Worm (Caenorhabditis elegans) whole organism, L4 larva: ENCODE measurements around the gene F39F10.5.
"Not testable (repeated sequence)": the region's sequence is repeated elsewhere in the genome, so short reads cannot be mapped to it uniquely, and the experiment has no call there.

Experiments used
- F10B5.3 ChIP-seq: sonication (generic microtip); optimal IDR thresholded peaks from 2 replicates; lab custom pipeline; 2016; ENCODE audit warnings: mild to moderate bottlenecking, missing genetic modification characterization, missing compliant biosample characterization
- R02D3.7 ChIP-seq: fragments of 150-350 bp; sonication (generic microtip); optimal IDR thresholded peaks from 3 replicates; lab custom pipeline; 2014; ENCODE audit warnings: missing biosample characterization, missing genetic modification characterization
- T26A8.4 ChIP-seq: fragments of 200-800 bp; sonication (Bioruptor generic); IDR thresholded peaks from 2 replicates; pipeline ENCODE4 v1.3.6; 2022; ENCODE audit warnings: missing genetic modification characterization, missing compliant biosample characterization
- Y48G9A.11 ChIP-seq: fragments of 200-800 bp; sonication (Bioruptor generic); IDR thresholded peaks from 2 replicates; pipeline ENCODE4 v1.3.6; 2022; ENCODE audit warnings: missing genetic modification reagents, missing genetic modification characterization, missing compliant biosample characterization
- ZK546.5 ChIP-seq, 2 experiments: sonication (generic microtip); optimal IDR thresholded peaks; 2 replicates each; lab custom pipeline; 2017; ENCODE audit warnings: missing biosample characterization in 2 of 2, missing genetic modification characterization in 2 of 2
- aly-2 ChIP-seq: sonication (generic microtip); optimal IDR thresholded peaks from 2 replicates; lab custom pipeline; 2018; ENCODE audit warnings: missing biosample characterization, missing genetic modification characterization
- ama-1 ChIP-seq: fragments of 150-350 bp; optimal IDR thresholded peaks from 2 replicates; lab custom pipeline; 2014; ENCODE audit warnings: inconsistent platforms, mixed read lengths
- arid-1 ChIP-seq: fragments of 200-800 bp; sonication (Bioruptor generic); conservative IDR thresholded peaks from 2 replicates; pipeline ENCODE4 v1.3.6; 2022; ENCODE audit warnings: missing genetic modification reagents, missing genetic modification characterization, missing compliant biosample characterization
- ceh-20 ChIP-seq: fragments of 200-800 bp; sonication (Bioruptor generic); IDR thresholded peaks from 2 replicates; pipeline ENCODE4 v1.3.6; 2022; ENCODE audit warnings: missing genetic modification reagents, missing genetic modification characterization, missing compliant biosample characterization
- ceh-28 ChIP-seq: fragments of 150-350 bp; optimal IDR thresholded peaks from 2 replicates; lab custom pipeline; 2014; ENCODE audit warnings: missing biosample characterization, missing genetic modification reagents, missing genetic modification characterization
- ceh-32 ChIP-seq: sonication (generic microtip); optimal IDR thresholded peaks from 2 replicates; lab custom pipeline; 2016; ENCODE audit warnings: mild to moderate bottlenecking, missing genetic modification characterization, missing compliant biosample characterization; ENCODE audit not compliant: poor library complexity
- ceh-44 ChIP-seq: fragments of 200-800 bp; sonication (Bioruptor generic); IDR thresholded peaks from 2 replicates; pipeline ENCODE4 v1.3.6; 2022; ENCODE audit warnings: missing genetic modification reagents, missing genetic modification characterization, missing compliant biosample characterization
- cey-2 ChIP-seq: sonication (generic microtip); optimal IDR thresholded peaks from 3 replicates; lab custom pipeline; 2017; ENCODE audit warnings: missing genetic modification characterization, mild to moderate bottlenecking, missing compliant biosample characterization, antibody characterized with exemption, borderline replicate concordance; ENCODE audit not compliant: insufficient read depth
- ctbp-1 ChIP-seq: fragments of 200-800 bp; sonication (Bioruptor generic); IDR thresholded peaks from 2 replicates; pipeline ENCODE4 v1.3.6; 2022; ENCODE audit warnings: missing genetic modification reagents, missing genetic modification characterization, missing compliant biosample characterization
- daf-16 ChIP-seq, 3 experiments: sonication (generic microtip); optimal IDR thresholded peaks; 2 replicates each; lab custom pipeline; 2016 to 2017; ENCODE audit warnings: missing genetic modification characterization in 3 of 3, missing genetic modification reagents in 3 of 3, mild to moderate bottlenecking in 2 of 3, missing compliant biosample characterization in 2 of 3, missing biosample characterization in 1 of 3, moderate library complexity in 1 of 3
- daf-8 ChIP-seq: fragments of 200-800 bp; sonication (Bioruptor generic); IDR thresholded peaks from 2 replicates; pipeline ENCODE4 v1.3.6; 2022; ENCODE audit warnings: missing genetic modification characterization, missing compliant biosample characterization
- dmd-8 ChIP-seq: fragments of 200-800 bp; sonication (Bioruptor generic); IDR thresholded peaks from 2 replicates; pipeline ENCODE4 v1.3.6; 2022; ENCODE audit warnings: missing genetic modification characterization, missing compliant biosample characterization
- dmd-9 ChIP-seq: fragments of 200-800 bp; sonication (Bioruptor generic); IDR thresholded peaks from 2 replicates; pipeline ENCODE4 v1.3.6; 2022; ENCODE audit warnings: missing genetic modification reagents, missing genetic modification characterization, missing compliant biosample characterization
- dve-1 ChIP-seq: sonication (generic microtip); optimal IDR thresholded peaks from 2 replicates; lab custom pipeline; 2017; ENCODE audit warnings: antibody characterized with exemption, mild to moderate bottlenecking, missing genetic modification characterization, missing compliant biosample characterization; ENCODE audit not compliant: insufficient read depth
- fos-1 ChIP-seq: fragments of 150-350 bp; optimal IDR thresholded peaks from 2 replicates; lab custom pipeline; 2014; ENCODE audit warnings: missing biosample characterization, missing genetic modification characterization
- hif-1 ChIP-seq, 2 experiments: sonication (generic microtip); optimal IDR thresholded peaks; 2 replicates each; lab custom pipeline; 2016 to 2017; ENCODE audit warnings: missing compliant biosample characterization in 2 of 2, missing genetic modification characterization in 2 of 2, missing genetic modification reagents in 2 of 2, missing genotype in 2 of 2, mild to moderate bottlenecking in 1 of 2
- hlh-30 ChIP-seq: sonication (generic microtip); optimal IDR thresholded peaks from 2 replicates; lab custom pipeline; 2017; ENCODE audit warnings: antibody characterized with exemption, mild to moderate bottlenecking, missing genetic modification characterization, missing compliant biosample characterization; ENCODE audit not compliant: insufficient read depth
- hmg-1.1 ChIP-seq: fragments of 200-800 bp; sonication (Bioruptor generic); IDR thresholded peaks from 2 replicates; pipeline ENCODE4 v1.3.6; 2022; ENCODE audit warnings: missing genetic modification reagents, missing genetic modification characterization, missing compliant biosample characterization
- lin-13 ChIP-seq: fragments of 150-350 bp; optimal IDR thresholded peaks from 2 replicates; lab custom pipeline; 2014; ENCODE audit warnings: missing biosample characterization, missing genetic modification reagents, missing genetic modification characterization
- lin-39 ChIP-seq: fragments of 150-350 bp; optimal IDR thresholded peaks from 2 replicates; lab custom pipeline; 2014; ENCODE audit warnings: missing biosample characterization, missing genetic modification reagents, missing genetic modification characterization
- lir-3 ChIP-seq: sonication (generic microtip); optimal IDR thresholded peaks from 2 replicates; lab custom pipeline; 2016; ENCODE audit warnings: mild to moderate bottlenecking, missing genetic modification characterization, missing compliant biosample characterization
- madf-9 ChIP-seq: fragments of 200-800 bp; sonication (Bioruptor generic); conservative IDR thresholded peaks from 2 replicates; pipeline ENCODE4 v1.3.6; 2022; ENCODE audit warnings: missing genetic modification reagents, missing genetic modification characterization, missing compliant biosample characterization
- mep-1 ChIP-seq: fragments of 150-350 bp; sonication (generic microtip); optimal IDR thresholded peaks from 3 replicates; lab custom pipeline; 2014; ENCODE audit warnings: missing biosample characterization, missing genetic modification characterization
- mes-2 ChIP-seq: sonication (generic microtip); optimal IDR thresholded peaks from 2 replicates; lab custom pipeline; 2016; ENCODE audit warnings: missing genotype, mild to moderate bottlenecking, missing genetic modification characterization, missing compliant biosample characterization; ENCODE audit not compliant: poor library complexity, severe bottlenecking
- mxl-3 ChIP-seq: fragments of 200-800 bp; sonication (Bioruptor generic); optimal IDR thresholded peaks from 2 replicates; lab custom pipeline; 2018; ENCODE audit warnings: mild to moderate bottlenecking, missing genetic modification characterization, missing compliant biosample characterization
- nhr-10 ChIP-seq: fragments of 150-350 bp; optimal IDR thresholded peaks from 2 replicates; lab custom pipeline; 2014; ENCODE audit warnings: missing biosample characterization, missing genetic modification characterization
- nhr-11 ChIP-seq: fragments of 150-350 bp; optimal IDR thresholded peaks from 2 replicates; lab custom pipeline; 2014; ENCODE audit warnings: missing biosample characterization, missing genetic modification characterization
- nhr-111 ChIP-seq: fragments of 200-800 bp; sonication (Bioruptor generic); optimal IDR thresholded peaks from 2 replicates; lab custom pipeline; 2018; ENCODE audit warnings: mild to moderate bottlenecking, missing genetic modification characterization, missing compliant biosample characterization
- nhr-25 ChIP-seq: sonication (generic microtip); optimal IDR thresholded peaks from 2 replicates; lab custom pipeline; 2017; ENCODE audit warnings: missing genetic modification characterization, mild to moderate bottlenecking, missing compliant biosample characterization, antibody characterized with exemption, moderate library complexity, borderline replicate concordance; ENCODE audit not compliant: insufficient read depth
- nhr-28 ChIP-seq: fragments of 150-350 bp; optimal IDR thresholded peaks from 2 replicates; lab custom pipeline; 2014; ENCODE audit warnings: missing biosample characterization, missing genetic modification characterization
- nhr-48 ChIP-seq: sonication (generic microtip); optimal IDR thresholded peaks from 2 replicates; lab custom pipeline; 2016; ENCODE audit warnings: mild to moderate bottlenecking, missing genetic modification characterization, missing compliant biosample characterization
- php-3 ChIP-seq: fragments of 200-800 bp; sonication (Bioruptor generic); IDR thresholded peaks from 2 replicates; pipeline ENCODE4 v1.3.6; 2022; ENCODE audit warnings: missing genetic modification reagents, missing genetic modification characterization, missing compliant biosample characterization
- set-16 ChIP-seq: fragments of 200-800 bp; sonication (Bioruptor generic); IDR thresholded peaks from 2 replicates; pipeline ENCODE4 v1.3.6; 2022; ENCODE audit warnings: missing genetic modification reagents, missing genetic modification characterization, missing compliant biosample characterization
- skn-1 ChIP-seq: fragments of 150-350 bp; optimal IDR thresholded peaks from 2 replicates; lab custom pipeline; 2014; ENCODE audit warnings: missing biosample characterization, missing genetic modification characterization
- spr-1 ChIP-seq: sonication (generic microtip); optimal IDR thresholded peaks from 2 replicates; lab custom pipeline; 2016; ENCODE audit warnings: mild to moderate bottlenecking, missing genetic modification characterization, missing compliant biosample characterization
- spr-3 ChIP-seq: fragments of 200-800 bp; sonication (Bioruptor generic); optimal IDR thresholded peaks from 2 replicates; lab custom pipeline; 2018; ENCODE audit warnings: mild to moderate bottlenecking, missing genetic modification characterization, missing compliant biosample characterization
- tra-1 ChIP-seq: fragments of 200-800 bp; sonication (Bioruptor generic); IDR thresholded peaks from 2 replicates; pipeline ENCODE4 v1.3.6; 2022; ENCODE audit warnings: missing genetic modification reagents, missing genetic modification characterization, missing compliant biosample characterization
- vab-7 ChIP-seq: fragments of 200-800 bp; sonication (Bioruptor generic); IDR thresholded peaks from 2 replicates; pipeline ENCODE4 v1.3.6; 2022; ENCODE audit warnings: missing genetic modification reagents, missing genetic modification characterization, missing compliant biosample characterization
- zip-11 ChIP-seq: fragments of 200-800 bp; sonication (Bioruptor generic); IDR thresholded peaks from 2 replicates; pipeline ENCODE4 v1.3.6; 2022; ENCODE audit warnings: missing genetic modification characterization, missing compliant biosample characterization
- zip-2 ChIP-seq: fragments of 150-350 bp; optimal IDR thresholded peaks from 2 replicates; lab custom pipeline; 2014; ENCODE audit warnings: missing biosample characterization, missing genetic modification characterization

The F39F10.5 gene

DNA sequence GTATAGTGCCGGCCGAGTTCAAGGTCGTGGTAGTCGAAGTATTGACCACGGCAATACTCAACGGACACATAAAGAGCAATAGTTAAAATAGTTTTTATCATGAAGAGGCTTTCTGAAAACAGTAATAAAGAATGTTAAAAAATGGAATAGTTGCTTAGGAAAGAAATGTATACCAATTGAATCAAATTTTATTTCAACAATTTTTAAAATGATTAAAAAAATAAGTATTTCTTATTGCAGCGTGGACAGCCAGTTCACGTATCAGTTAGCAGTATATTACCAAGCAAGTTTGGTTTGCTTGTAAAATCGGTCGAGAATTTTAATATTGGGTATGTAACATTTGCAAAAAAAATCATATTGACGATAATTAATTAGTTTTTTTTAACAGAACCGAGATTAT is at the start of gene F39F10.5:
F39F10.5 (minus strand) TSS at position 101 of the 400 bp plus-strand sequence.
- TF ChIP-seq nhr-11 (tag; lab: Kevin White, UChicago); zip-11 (GFP tag; lab: Robert Waterston, UW); dmd-9 (GFP tag; lab: Robert Waterston, UW): not testable (repeated sequence)

DNA sequence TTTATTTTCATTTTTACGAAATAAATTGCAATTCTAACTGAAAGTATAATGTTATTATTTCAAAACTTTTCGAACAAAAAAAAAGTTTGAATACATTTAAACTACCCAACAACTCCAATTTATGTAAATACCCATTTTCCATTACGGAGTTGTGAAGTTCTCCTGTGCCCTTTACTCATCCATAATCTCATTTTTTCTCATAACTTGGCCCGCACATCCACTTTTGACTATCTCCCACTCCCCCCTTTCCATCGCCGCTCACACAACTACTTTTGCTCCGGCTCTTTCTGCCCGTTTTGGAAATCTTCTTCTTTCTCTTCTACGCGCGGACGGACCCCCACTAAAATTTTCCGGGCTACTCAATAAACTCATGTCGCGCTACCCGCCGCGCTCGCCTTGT is 49.1 kb upstream of the F39F10.5 start:
- TF ChIP-seq nhr-48 (tag; lab: Kevin White, UChicago) (no peak), ctbp-1 (GFP tag; lab: Robert Waterston, UW) (0 out of 2 replicates have a peak, but pooled peaks have one; percentile 25), ama-1 (lab: Kevin White, UChicago) (no peak), nhr-11 (tag; lab: Kevin White, UChicago) (no peak), mes-2 (tag; lab: Kevin White, UChicago) (no peak)

DNA sequence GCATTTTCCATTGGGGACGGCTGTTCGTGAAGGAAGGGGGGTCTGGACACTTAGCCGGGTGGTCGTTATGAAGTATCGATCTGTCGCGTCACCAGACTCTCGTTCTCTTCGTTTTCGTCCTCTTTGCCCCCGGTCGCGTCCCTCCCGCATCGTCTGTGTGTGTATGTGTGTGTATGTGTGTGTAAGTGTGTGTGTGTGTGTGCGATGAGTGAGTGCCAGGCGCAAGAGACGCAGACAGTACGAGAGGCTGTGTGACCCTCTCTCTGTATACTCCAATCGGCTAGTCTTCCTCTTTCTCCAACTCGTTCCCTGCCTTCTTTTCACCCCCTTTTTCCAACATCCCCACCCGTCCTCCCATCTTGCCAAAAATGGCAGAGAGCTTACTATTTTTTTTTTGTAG is 47.8 kb upstream of the F39F10.5 start:
- TF ChIP-seq R02D3.7, result no peak
- peak; percentile 84 for TF ChIP-seq nhr-28 (tag; lab: Kevin White, UChicago)
- peak; percentile 51 for TF ChIP-seq spr-3 (GFP tag; lab: Kevin White, UChicago)
- TF ChIP-seq ama-1 (lab: Kevin White, UChicago), result no peak
- TF ChIP-seq nhr-111, result no peak
- no peak for TF ChIP-seq fos-1 (tag; lab: Kevin White, UChicago)
- peak in 1 of 2 experiments; percentile 83 for TF ChIP-seq hif-1 (tag; optimal IDR thresholded peaks at IDR 0.05; lab: Kevin White, UChicago)
- TF ChIP-seq zip-2 (tag; lab: Kevin White, UChicago), result no peak
- TF ChIP-seq dmd-8, result 0 out of 2 replicates have a peak, but pooled peaks have one; percentile 47
- TF ChIP-seq aly-2 (tag; lab: Kevin White, UChicago), result no peak
- TF ChIP-seq mep-1, result peak; percentile 94
- peak; percentile 85 for TF ChIP-seq nhr-11 (tag; lab: Kevin White, UChicago)
- TF ChIP-seq daf-8, result no peak
- TF ChIP-seq mxl-3, result peak; percentile 85
- peak; percentile 16 for TF ChIP-seq ceh-32
- peak; percentile 63 for TF ChIP-seq madf-9 (GFP tag; lab: Robert Waterston, UW)
- no peak for TF ChIP-seq ZK546.5 (tag; optimal IDR thresholded peaks at IDR 0.05; lab: Kevin White, UChicago)
- no peak for TF ChIP-seq cey-2 (tag; lab: Kevin White, UChicago)
- peak; percentile 94 for TF ChIP-seq hmg-1.1
- peak; percentile 84 for TF ChIP-seq dve-1 (tag; lab: Kevin White, UChicago)
- TF ChIP-seq hlh-30 (tag; lab: Kevin White, UChicago), result peak; percentile 95
- TF ChIP-seq nhr-10 (tag; lab: Kevin White, UChicago), result peak; percentile 51
- no peak for TF ChIP-seq lin-39 (tag; lab: Kevin White, UChicago)
- TF ChIP-seq daf-16 (GFP tag; optimal IDR thresholded peaks at IDR 0.05; lab: Kevin White, UChicago), result peak in 1 of 2 experiments; percentile 31
- TF ChIP-seq daf-16 (tag; optimal IDR thresholded peaks at IDR 0.05; lab: Kevin White, UChicago), result peak; percentile 80
- TF ChIP-seq ceh-28 (tag; lab: Kevin White, UChicago), result peak; percentile 80
- peak; percentile 60; the same call in 1 of the 2 replicates for TF ChIP-seq arid-1
- peak; percentile 50 for TF ChIP-seq spr-1 (tag; lab: Kevin White, UChicago)
- TF ChIP-seq lin-13 (GFP tag; lab: Kevin White, UChicago), result peak; percentile 83
- TF ChIP-seq ceh-20 (GFP tag; lab: Robert Waterston, UW), result peak; percentile 86
- TF ChIP-seq F10B5.3 (tag; lab: Kevin White, UChicago), result no peak
- TF ChIP-seq set-16 (GFP tag; lab: Robert Waterston, UW), result peak; percentile 82
- TF ChIP-seq Y48G9A.11, result no peak
- TF ChIP-seq ceh-44, result 0 out of 2 replicates have a peak, but pooled peaks have one; percentile 19
- TF ChIP-seq php-3 (GFP tag; lab: Robert Waterston, UW), result peak; percentile 56; the same call in 1 of the 2 replicates
- TF ChIP-seq lir-3, result no peak
- TF ChIP-seq T26A8.4, result peak; percentile 86
- TF ChIP-seq nhr-25 (tag; lab: Kevin White, UChicago), result peak; percentile 43
- peak; percentile 95 for TF ChIP-seq tra-1
- no peak for TF ChIP-seq skn-1 (tag; lab: Kevin White, UChicago)
- peak; percentile 64; the same call in 1 of the 2 replicates for TF ChIP-seq vab-7
